Fruit fly (Drosophila melanogaster): Measurements from ENCODE around the gene CtsB.
A peak's percentile ranks its signal among the peaks of the same experiment; 100 is the strongest.

CtsB gene

dm6 chrX:13783958-13784907 lies 2.3 kb upstream of the CtsB start (continued):
- TF ChIP-seq Usf (GFP tag; optimal IDR thresholded peaks at IDR 0.05) (no peak), CG14860 (GFP tag; IDR thresholded peaks at IDR 0.05; ENCODE audit: partially characterized antibody) (no peak), Eip74EF (GFP tag; optimal IDR thresholded peaks at IDR 0.05) (peak in 1 of 2 experiments; percentile 15), seq (GFP tag; IDR thresholded peaks at IDR 0.05) (0 out of 2 replicates have a peak, but pooled peaks have one; percentile 28), scrt (GFP tag; optimal IDR thresholded peaks at IDR 0.05) (peak; percentile 10), cg (GFP tag; optimal IDR thresholded peaks at IDR 0.05) (peak; percentile 63), Awh (GFP tag; IDR thresholded peaks at IDR 0.05) (no peak), CG18764 (GFP tag; optimal IDR thresholded peaks at IDR 0.05) (peak; percentile 16), hth (optimal IDR thresholded peaks at IDR 0.05) (no peak), D19A (tag; optimal IDR thresholded peaks at IDR 0.05) (peak; percentile 36), CG2889 (GFP tag; IDR thresholded peaks at IDR 0.05) (no peak), CG17912 (GFP tag; optimal IDR thresholded peaks at IDR 0.05) (no peak), Fer1 (GFP tag; optimal IDR thresholded peaks at IDR 0.05) (peak; percentile 18), CG15011 (GFP tag; optimal IDR thresholded peaks at IDR 0.05) (peak; percentile 10), CG11560 (tag; IDR thresholded peaks at IDR 0.05) (no peak), CG14710 (tag; optimal IDR thresholded peaks at IDR 0.05) (peak; percentile 37), dmrt99B (tag; optimal IDR thresholded peaks at IDR 0.05) (peak; percentile 81), Max (GFP tag; optimal IDR thresholded peaks at IDR 0.05) (peak; percentile 7), CG2678 (tag; optimal IDR thresholded peaks at IDR 0.05) (peak; percentile 69), pfk (GFP tag; optimal IDR thresholded peaks at IDR 0.05) (no peak), E2f2 (GFP tag; IDR thresholded peaks at IDR 0.05) (no peak), CG2875 (GFP tag; optimal IDR thresholded peaks at IDR 0.05) (peak; percentile 42), CG9817 (tag; optimal IDR thresholded peaks at IDR 0.05) (peak; percentile 38), cad (GFP tag; optimal IDR thresholded peaks at IDR 0.05) (no peak), CG3163 (GFP tag; optimal IDR thresholded peaks at IDR 0.05) (no peak), C15 (GFP tag; IDR thresholded peaks at IDR 0.05) (no peak), Neu2 (GFP tag; optimal IDR thresholded peaks at IDR 0.05; ENCODE audit: borderline replicate concordance) (no peak), CG8388 (GFP tag; optimal IDR thresholded peaks at IDR 0.05) (peak; percentile 56), CG12659 (GFP tag; optimal IDR thresholded peaks at IDR 0.05) (peak; percentile 30), zen2 (GFP tag; IDR thresholded peaks at IDR 0.05; ENCODE audit: partially characterized antibody) (no peak), gem (tag; optimal IDR thresholded peaks at IDR 0.05) (peak; percentile 78), fd96Cb (tag; optimal IDR thresholded peaks at IDR 0.05) (peak; percentile 48), lola (GFP tag; optimal IDR thresholded peaks at IDR 0.05) (peak in 1 of 3 experiments; percentile 56), CG30020 (tag; optimal IDR thresholded peaks at IDR 0.05) (no peak), Mad (GFP tag; optimal IDR thresholded peaks at IDR 0.05) (no peak), jigr1 (GFP tag; IDR thresholded peaks at IDR 0.05) (no peak), abd-A (tag; optimal IDR thresholded peaks at IDR 0.05) (peak; percentile 50), tin (GFP tag; optimal IDR thresholded peaks at IDR 0.05) (peak; percentile 45), ro (GFP tag; IDR thresholded peaks at IDR 0.05) (no peak), CoRest (tag; optimal IDR thresholded peaks at IDR 0.05) (peak; percentile 52), sqz (GFP tag; optimal IDR thresholded peaks at IDR 0.05) (no peak), CG10267 (tag; optimal IDR thresholded peaks at IDR 0.05) (peak; percentile 27), CG11723 (GFP tag; optimal IDR thresholded peaks at IDR 0.05) (peak; percentile 10), Hr78 (GFP tag; optimal IDR thresholded peaks at IDR 0.05) (peak in 1 of 2 experiments; percentile 68), tio (GFP tag; optimal IDR thresholded peaks at IDR 0.05) (peak; percentile 54), ftz-f1 (GFP tag; optimal IDR thresholded peaks at IDR 0.05) (peak; percentile 12), Atf6 (GFP tag; IDR thresholded peaks at IDR 0.05) (peak; percentile 52; the same call in 1 of the 2 replicates)
